Worm (Caenorhabditis elegans): ENCODE measurements around the gene F36H5.9.

Gene F36H5.9

ce11 chrII:1741248-1741647 lies 11.6 kb downstream of the F36H5.9 start, which contains the start of gene K07G6.1:
Gene K07G6.1 (plus strand): TSS chrII:1741548.
- no peak for TF ChIP-seq fkh-8 (tag; optimal IDR thresholded peaks at IDR 0.05)
- no peak for TF ChIP-seq efl-1 (optimal IDR thresholded peaks at IDR 0.05)
- peak in 1 of 2 experiments; percentile 26 for TF ChIP-seq efl-1 (GFP tag; optimal IDR thresholded peaks at IDR 0.05 in 1 of 2)

ce11 chrII:1738844-1739243 lies 14.0 kb downstream of the F36H5.9 start, which contains the start of the genes irld-9 and irld-33:
Gene irld-9 (minus strand): TSS chrII:1738944.
Gene irld-33 (plus strand): TSS chrII:1739052.
- TF ChIP-seq aly-2 (tag; optimal IDR thresholded peaks at IDR 0.05) = no peak
- no peak for TF ChIP-seq lin-13 (GFP tag; optimal IDR thresholded peaks at IDR 0.05)
- TF ChIP-seq ama-1 (optimal IDR thresholded peaks at IDR 0.05) = no peak
- TF ChIP-seq tbx-2 (tag; optimal IDR thresholded peaks at IDR 0.05) = no peak
- TF ChIP-seq aha-1 (tag; optimal IDR thresholded peaks at IDR 0.05) = no peak
- TF ChIP-seq hpl-2 (GFP tag; optimal IDR thresholded peaks at IDR 0.05) = no peak
- no peak for TF ChIP-seq alr-1 (tag; optimal IDR thresholded peaks at IDR 0.05; ENCODE audit: borderline replicate concordance)
- no peak for TF ChIP-seq zip-4 (GFP tag; optimal IDR thresholded peaks at IDR 0.05)
- TF ChIP-seq nhr-12 (tag; optimal IDR thresholded peaks at IDR 0.05) = no peak
- TF ChIP-seq snpc-4 (tag; optimal IDR thresholded peaks at IDR 0.05) = no peak
- TF ChIP-seq ces-1 (GFP tag; optimal IDR thresholded peaks at IDR 0.05) = no peak
- TF ChIP-seq Y116A8C.19 (tag; optimal IDR thresholded peaks at IDR 0.05; ENCODE audit: borderline replicate concordance) = no peak

ce11 chrII:1736353-1736752 lies 16.5 kb downstream of the F36H5.9 start, which contains the start of gene ceh-83:
Gene ceh-83 (minus strand): TSS chrII:1736533.
- TF ChIP-seq nhr-28 (tag; optimal IDR thresholded peaks at IDR 0.05) = no peak
- TF ChIP-seq rnt-1 (tag; optimal IDR thresholded peaks at IDR 0.05) = peak; percentile 50
- no peak for TF ChIP-seq irx-1 (tag; optimal IDR thresholded peaks at IDR 0.05)
- TF ChIP-seq sptf-1 (tag; optimal IDR thresholded peaks at IDR 0.05) = no peak
- no peak for TF ChIP-seq egl-13 (tag; optimal IDR thresholded peaks at IDR 0.05)
- no peak for TF ChIP-seq fkh-4 (tag; optimal IDR thresholded peaks at IDR 0.05; ENCODE audit: borderline replicate concordance)
- peak; percentile 57 to 68 for TF ChIP-seq efl-1 (optimal IDR thresholded peaks at IDR 0.05)
- peak; percentile 36 to 94 for TF ChIP-seq efl-1 (GFP tag; optimal IDR thresholded peaks at IDR 0.05 in 1 of 2)
- no peak for TF ChIP-seq ama-1 (optimal IDR thresholded peaks at IDR 0.05)
- no peak for TF ChIP-seq lin-15B (tag; optimal IDR thresholded peaks at IDR 0.05)
- TF ChIP-seq unc-98 (GFP tag; IDR thresholded peaks at IDR 0.05) = no peak
- TF ChIP-seq Y116A8C.19 (tag; optimal IDR thresholded peaks at IDR 0.05; ENCODE audit: borderline replicate concordance) = no peak
- TF ChIP-seq lin-14 (GFP tag; optimal IDR thresholded peaks at IDR 0.05) = peak; percentile 80
- peak; percentile 59 for TF ChIP-seq nhr-85 (tag)
- TF ChIP-seq lin-39 (tag; optimal IDR thresholded peaks at IDR 0.05) = no peak
- TF ChIP-seq unc-86 (tag; optimal IDR thresholded peaks at IDR 0.05) = no peak
- no peak for TF ChIP-seq pqm-1 (tag; optimal IDR thresholded peaks at IDR 0.05)
- TF ChIP-seq aha-1 (tag; optimal IDR thresholded peaks at IDR 0.05) = no peak
- TF ChIP-seq F16B12.6 (tag; optimal IDR thresholded peaks at IDR 0.05) = no peak
- TF ChIP-seq nhr-20 (tag; optimal IDR thresholded peaks at IDR 0.05) = peak; percentile 19
- TF ChIP-seq swsn-7 (tag; optimal IDR thresholded peaks at IDR 0.05) = no peak
- TF ChIP-seq lin-35 (GFP tag; optimal IDR thresholded peaks at IDR 0.05) = peak; percentile 2 to 64
- TF ChIP-seq dpl-1 (GFP tag; optimal IDR thresholded peaks at IDR 0.05) = peak in 2 of 3 experiments; percentile 16 to 34
- no peak for TF ChIP-seq mef-2 (tag; optimal IDR thresholded peaks at IDR 0.05)
- TF ChIP-seq alr-1 (tag; optimal IDR thresholded peaks at IDR 0.05; ENCODE audit: borderline replicate concordance) = no peak

ce11 chrII:1735145-1735544 lies 17.7 kb downstream of the F36H5.9 start:
- TF ChIP-seq hlh-4 (tag; optimal IDR thresholded peaks at IDR 0.05) (no peak), swsn-7 (tag; optimal IDR thresholded peaks at IDR 0.05) (no peak), nhr-85 (tag) (no peak), mab-9 (GFP tag; IDR thresholded peaks at IDR 0.05) (no peak), zag-1 (tag; optimal IDR thresholded peaks at IDR 0.05) (no peak), skn-1 (tag; optimal IDR thresholded peaks at IDR 0.05) (no peak), F16B12.6 (tag; optimal IDR thresholded peaks at IDR 0.05) (no peak), lin-35 (GFP tag; optimal IDR thresholded peaks at IDR 0.05) (no peak), lin-39 (tag; optimal IDR thresholded peaks at IDR 0.05) (no peak), snpc-4 (tag; optimal IDR thresholded peaks at IDR 0.05) (no peak), dpl-1 (GFP tag; optimal IDR thresholded peaks at IDR 0.05) (no peak), pag-3 (tag; optimal IDR thresholded peaks at IDR 0.05; ENCODE audit: borderline replicate concordance, insufficient read depth) (no peak), elt-3 (tag; optimal IDR thresholded peaks at IDR 0.05) (no peak), blmp-1 (tag; optimal IDR thresholded peaks at IDR 0.05) (no peak), pqm-1 (tag; optimal IDR thresholded peaks at IDR 0.05) (no peak), sup-37 (GFP tag; optimal IDR thresholded peaks at IDR 0.05) (no peak)

All from whole organism, L1 larva.